Fruit fly (Drosophila melanogaster) whole organism, embryonic: ENCODE data around the gene UQCR-Q.

Experiments
- Ada2b ChIP-seq: fragments of 200-800 bp; sonication (Bioruptor generic); IDR thresholded peaks from 2 replicates; pipeline ENCODE4 v1.3.6; 2022; ENCODE audit warnings: missing biosample characterization, missing genetic modification characterization
- Bgb ChIP-seq: fragments of 200-800 bp; sonication (Bioruptor generic); IDR thresholded peaks from 2 replicates; pipeline ENCODE4 v1.3.6; 2022; ENCODE audit warnings: missing biosample characterization, missing genetic modification characterization; ENCODE audit not compliant: partially characterized antibody
- BtbVII ChIP-seq: fragments of 200-800 bp; sonication (Bioruptor generic); optimal IDR thresholded peaks from 3 replicates; lab custom pipeline; 2017; ENCODE audit warnings: missing biosample characterization, mild to moderate bottlenecking, missing genetic modification characterization
- CG10209 ChIP-seq: fragments of 200-800 bp; sonication (Bioruptor generic); optimal IDR thresholded peaks from 3 replicates; lab custom pipeline; 2017; ENCODE audit warnings: missing biosample characterization, mild to moderate bottlenecking, missing genetic modification characterization, missing genetic modification reagents
- CG11093 ChIP-seq: fragments of 200-800 bp; sonication (Bioruptor generic); IDR thresholded peaks from 3 replicates; pipeline ENCODE4 v1.3.6; 2022; ENCODE audit warnings: missing biosample characterization, missing genetic modification characterization
- CG11504 ChIP-seq: fragments of 200-800 bp; sonication (Bioruptor generic); optimal IDR thresholded peaks from 3 replicates; lab custom pipeline; 2019; ENCODE audit warnings: missing biosample characterization, mild to moderate bottlenecking, missing genetic modification characterization, moderate library complexity
- CG13296 ChIP-seq: fragments of 200-800 bp; sonication (Bioruptor generic); optimal IDR thresholded peaks from 3 replicates; lab custom pipeline; 2018; ENCODE audit warnings: missing biosample characterization, mild to moderate bottlenecking, missing genetic modification characterization
- CG14441 ChIP-seq: fragments of 200-800 bp; sonication (Bioruptor generic); IDR thresholded peaks from 2 replicates; pipeline ENCODE4 v1.3.6; 2022; ENCODE audit warnings: missing biosample characterization, missing genetic modification characterization
- CG18619 ChIP-seq: fragments of 200-800 bp; sonication (Bioruptor generic); optimal IDR thresholded peaks from 3 replicates; lab custom pipeline; 2017; ENCODE audit warnings: missing biosample characterization, mild to moderate bottlenecking, missing genetic modification characterization
- CG2199 ChIP-seq: fragments of 200-800 bp; sonication (Bioruptor generic); IDR thresholded peaks from 3 replicates; pipeline ENCODE4 v1.3.6; 2022; ENCODE audit warnings: missing biosample characterization, missing genetic modification characterization
- CG32772 ChIP-seq: fragments of 200-800 bp; sonication (Bioruptor generic); IDR thresholded peaks from 2 replicates; pipeline ENCODE4 v1.3.6; 2022; ENCODE audit warnings: missing biosample characterization, missing genetic modification characterization
- CG3726 ChIP-seq: fragments of 200-800 bp; sonication (Bioruptor generic); IDR thresholded peaks from 3 replicates; pipeline ENCODE4, ENCODE4 v1.3.6; 2022; ENCODE audit warnings: missing biosample characterization, missing genetic modification characterization
- CG6272 ChIP-seq: fragments of 200-800 bp; sonication (Bioruptor generic); IDR thresholded peaks from 2 replicates; pipeline ENCODE4 v1.3.6; 2022; ENCODE audit warnings: missing biosample characterization, missing genetic modification characterization
- CG7271 ChIP-seq: fragments of 200-800 bp; sonication (Bioruptor generic); optimal IDR thresholded peaks from 2 replicates; lab custom pipeline; 2018; ENCODE audit warnings: missing biosample characterization, mild to moderate bottlenecking, missing genetic modification characterization, moderate library complexity
- CG7372 ChIP-seq: fragments of 200-800 bp; sonication (Bioruptor generic); IDR thresholded peaks from 2 replicates; pipeline ENCODE4 v1.3.6; 2022; ENCODE audit warnings: missing biosample characterization, missing genetic modification characterization
- CG8281 ChIP-seq: fragments of 200-800 bp; sonication (Bioruptor generic); optimal IDR thresholded peaks from 2 replicates; lab custom pipeline; 2018; ENCODE audit warnings: missing biosample characterization, mild to moderate bottlenecking, missing genetic modification characterization, moderate library complexity
- CG8388 ChIP-seq: fragments of 200-800 bp; sonication (Bioruptor generic); optimal IDR thresholded peaks from 2 replicates; lab custom pipeline; 2019; ENCODE audit warnings: missing biosample characterization, mild to moderate bottlenecking, missing genetic modification characterization, moderate library complexity
- CG9817 ChIP-seq: fragments of 200-800 bp; sonication (Bioruptor generic); optimal IDR thresholded peaks from 2 replicates; lab custom pipeline; 2018; ENCODE audit warnings: missing biosample characterization, mild to moderate bottlenecking, missing genetic modification characterization, moderate library complexity
- CrebB ChIP-seq: fragments of 200-800 bp; sonication (Bioruptor generic); optimal IDR thresholded peaks from 3 replicates; lab custom pipeline; 2018; ENCODE audit warnings: missing biosample characterization, mild to moderate bottlenecking, missing genetic modification characterization
- Dip3 ChIP-seq: fragments of 200-800 bp; sonication (Bioruptor generic); optimal IDR thresholded peaks from 3 replicates; lab custom pipeline; 2016; ENCODE audit warnings: missing biosample characterization, missing genetic modification characterization
- Fer1 ChIP-seq: fragments of 200-800 bp; sonication (Bioruptor generic); optimal IDR thresholded peaks from 2 replicates; lab custom pipeline; 2017; ENCODE audit warnings: missing biosample characterization, mild to moderate bottlenecking, missing genetic modification characterization
- H2.0 ChIP-seq: fragments of 200-800 bp; sonication (Bioruptor generic); IDR thresholded peaks from 2 replicates; pipeline ENCODE4 v1.3.6; 2022; ENCODE audit warnings: missing biosample characterization, missing genetic modification characterization
- Hey ChIP-seq: fragments of 200-800 bp; sonication (Bioruptor generic); optimal IDR thresholded peaks from 3 replicates; lab custom pipeline; 2018; ENCODE audit warnings: missing biosample characterization, mild to moderate bottlenecking, missing genetic modification characterization
- Hr78 ChIP-seq, 2 experiments: fragments of 200-800 bp in 1 of 2; fragments of >200 bp in 1 of 2; sonication (Bioruptor generic) in 1 of 2; optimal IDR thresholded peaks; 2 replicates each; lab custom pipeline; 2017 to 2019; ENCODE audit warnings: missing biosample characterization in 2 of 2, missing genetic modification characterization in 2 of 2, mild to moderate bottlenecking in 1 of 2, moderate library complexity in 1 of 2
- Hsf ChIP-seq: fragments of 200-800 bp; sonication (Bioruptor generic); optimal IDR thresholded peaks from 3 replicates; lab custom pipeline; 2016; ENCODE audit warnings: missing biosample characterization, missing genetic modification characterization
- Lhr ChIP-seq: fragments of 200-800 bp; sonication (Bioruptor generic); optimal IDR thresholded peaks from 3 replicates; lab custom pipeline; 2017; ENCODE audit warnings: mild to moderate bottlenecking, missing biosample characterization, missing genetic modification reagents, missing genetic modification characterization
- Nf-YC ChIP-seq: fragments of 200-800 bp; optimal IDR thresholded peaks from 3 replicates; lab custom pipeline; 2019; ENCODE audit warnings: missing biosample characterization, mild to moderate bottlenecking, missing genetic modification characterization, moderate library complexity
- Opbp ChIP-seq: fragments of 200-800 bp; sonication (Bioruptor generic); IDR thresholded peaks from 3 replicates; pipeline ENCODE4 v1.3.6; 2022; ENCODE audit warnings: missing biosample characterization, missing genetic modification characterization; ENCODE audit not compliant: partially characterized antibody
- Rx ChIP-seq: fragments of 200-800 bp; sonication (Bioruptor generic); IDR thresholded peaks from 2 replicates; pipeline ENCODE4 v1.3.6; 2022; ENCODE audit warnings: missing biosample characterization, missing genetic modification characterization
- Trl ChIP-seq, 3 experiments: fragments of >200 bp in 2 of 3; fragments of 200-800 bp in 1 of 3; sonication (Bioruptor generic) in 1 of 3; optimal IDR thresholded peaks; 2 replicates in 1 of 3; 3 replicates in 2 of 3; lab custom pipeline; 2016 to 2017; ENCODE audit warnings: missing biosample characterization in 1 of 3, missing genetic modification characterization in 1 of 3
- bbx ChIP-seq: fragments of 200-800 bp; sonication (Bioruptor generic); IDR thresholded peaks from 2 replicates; pipeline ENCODE4 v1.3.6; 2022; ENCODE audit warnings: missing biosample characterization, missing genetic modification characterization; ENCODE audit not compliant: partially characterized antibody
- chinmo ChIP-seq: fragments of 200-800 bp; sonication (Bioruptor generic); IDR thresholded peaks from 4 replicates; pipeline ENCODE4 v1.3.6; 2022; ENCODE audit warnings: missing biosample characterization, missing genetic modification characterization; ENCODE audit not compliant: partially characterized antibody
- dm ChIP-seq: fragments of 200-800 bp; sonication (Bioruptor generic); optimal IDR thresholded peaks from 3 replicates; lab custom pipeline; 2016; ENCODE audit warnings: missing biosample characterization, missing genetic modification characterization
- en ChIP-seq: fragments of 200-800 bp; sonication (Bioruptor generic); optimal IDR thresholded peaks from 2 replicates; lab custom pipeline; 2016; ENCODE audit warnings: missing biosample characterization, missing genetic modification characterization
- exex ChIP-seq: fragments of 200-800 bp; sonication (Bioruptor generic); optimal IDR thresholded peaks from 4 replicates; lab custom pipeline; 2018; ENCODE audit warnings: missing biosample characterization, mild to moderate bottlenecking, missing genetic modification characterization, moderate library complexity
- fu2 ChIP-seq: fragments of 200-800 bp; sonication (Bioruptor generic); optimal IDR thresholded peaks from 2 replicates; lab custom pipeline; 2016; ENCODE audit warnings: missing biosample characterization, missing genetic modification characterization
- her ChIP-seq: fragments of 200-800 bp; sonication (Bioruptor generic); optimal IDR thresholded peaks from 2 replicates; lab custom pipeline; 2016; ENCODE audit warnings: missing biosample characterization, missing genetic modification characterization
- hth ChIP-seq: fragments of >200 bp; optimal IDR thresholded peaks from 2 replicates; lab custom pipeline; 2017; ENCODE audit warnings: inconsistent platforms
- jing ChIP-seq: fragments of 200-800 bp; sonication (Bioruptor generic); optimal IDR thresholded peaks from 2 replicates; lab custom pipeline; 2018; ENCODE audit warnings: missing biosample characterization, mild to moderate bottlenecking, missing genetic modification characterization
- lilli ChIP-seq: fragments of 200-800 bp; sonication (Bioruptor generic); optimal IDR thresholded peaks from 3 replicates; lab custom pipeline; 2016; ENCODE audit warnings: missing biosample characterization, missing genetic modification characterization
- mirr ChIP-seq: fragments of 200-800 bp; sonication (Bioruptor generic); optimal IDR thresholded peaks from 3 replicates; lab custom pipeline; 2018; ENCODE audit warnings: missing biosample characterization, mild to moderate bottlenecking, missing genetic modification characterization
- oc ChIP-seq: fragments of 200-800 bp; sonication (Bioruptor generic); optimal IDR thresholded peaks from 2 replicates; lab custom pipeline; 2018; ENCODE audit warnings: missing biosample characterization, mild to moderate bottlenecking, missing genetic modification characterization, moderate library complexity
- phol ChIP-seq: fragments of 200-800 bp; sonication (Bioruptor generic); optimal IDR thresholded peaks from 3 replicates; lab custom pipeline; 2018; ENCODE audit warnings: missing biosample characterization, mild to moderate bottlenecking, missing genetic modification characterization, moderate library complexity
- pnt ChIP-seq: fragments of 200-800 bp; sonication (Bioruptor generic); optimal IDR thresholded peaks from 3 replicates; lab custom pipeline; 2016; ENCODE audit warnings: missing biosample characterization, missing genetic modification characterization
- pros ChIP-seq: fragments of 200-800 bp; sonication (Bioruptor generic); optimal IDR thresholded peaks from 3 replicates; lab custom pipeline; 2019; ENCODE audit warnings: missing biosample characterization, mild to moderate bottlenecking, missing genetic modification characterization, moderate library complexity
- ro ChIP-seq: fragments of 200-800 bp; sonication (Bioruptor generic); IDR thresholded peaks from 2 replicates; pipeline ENCODE4 v1.3.6; 2022; ENCODE audit warnings: missing biosample characterization, missing genetic modification characterization
- sima ChIP-seq: fragments of 200-800 bp; sonication (Bioruptor generic); optimal IDR thresholded peaks from 2 replicates; lab custom pipeline; 2016; ENCODE audit warnings: missing biosample characterization, missing genetic modification characterization
- sr ChIP-seq: fragments of 200-800 bp; sonication (Bioruptor generic); IDR thresholded peaks from 3 replicates; pipeline ENCODE4 v1.3.6; 2022; ENCODE audit warnings: missing biosample characterization, missing genetic modification characterization
- ttk ChIP-seq: fragments of 200-800 bp; sonication (Bioruptor generic); IDR thresholded peaks from 2 replicates; pipeline ENCODE4 v2.1.2; 2022; ENCODE audit warnings: missing biosample characterization, missing genetic modification characterization
- usp ChIP-seq: fragments of >200 bp; optimal IDR thresholded peaks from 2 replicates; lab custom pipeline; 2017; ENCODE audit warnings: missing biosample characterization, missing genetic modification characterization

The UQCR-Q gene

DNA sequence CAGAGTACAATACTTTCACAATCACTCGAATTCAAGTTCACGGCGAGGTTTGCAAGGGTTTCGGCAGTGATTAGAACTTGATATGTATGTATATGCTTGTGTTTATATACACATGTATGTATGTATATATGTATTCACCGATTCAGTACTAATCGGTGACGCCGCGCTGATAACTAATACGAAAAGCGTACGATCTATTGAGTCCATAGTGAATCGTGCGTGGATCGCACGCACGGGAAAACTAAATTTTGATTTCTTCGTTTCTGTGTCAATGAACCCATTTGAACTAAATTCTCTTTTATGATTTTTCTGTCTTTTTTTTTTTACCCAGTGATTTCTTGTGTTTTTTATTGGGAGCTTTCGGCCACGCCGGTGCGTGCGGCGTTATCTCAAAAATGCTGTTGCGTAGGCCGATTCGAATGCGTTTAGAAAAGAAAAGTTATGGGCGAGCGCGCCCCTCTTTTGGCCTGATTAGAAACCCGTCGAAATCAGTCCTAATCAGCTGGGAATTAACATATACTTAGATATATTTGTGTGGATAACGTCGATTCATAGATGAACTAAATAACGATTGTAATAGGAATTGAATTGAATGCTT lies 19.3 kb downstream of the UQCR-Q start (continued):
- TF ChIP-seq Lhr (GFP tag; lab: Kevin White, UChicago): no peak
- no peak for TF ChIP-seq CG13296 (GFP tag; lab: Kevin White, UChicago)
- TF ChIP-seq CG7372: no peak
- no peak for TF ChIP-seq her (GFP tag; lab: Kevin White, UChicago)
- no peak for TF ChIP-seq dm (GFP tag; lab: Kevin White, UChicago)
- TF ChIP-seq fu2 (GFP tag; lab: Kevin White, UChicago): no peak
- TF ChIP-seq H2.0 (GFP tag; lab: Robert Waterston, UW): no peak
- TF ChIP-seq BtbVII (GFP tag; lab: Kevin White, UChicago): no peak
- no peak for TF ChIP-seq ttk (GFP tag; lab: Robert Waterston, UW)
- no peak for TF ChIP-seq CG32772
- no peak for TF ChIP-seq CG6272
- no peak for TF ChIP-seq Fer1 (GFP tag; lab: Kevin White, UChicago)
- TF ChIP-seq Trl (optimal IDR thresholded peaks at IDR 0.05; lab: Kevin White, UChicago): no peak
- TF ChIP-seq Trl (GFP tag; optimal IDR thresholded peaks at IDR 0.05; lab: Kevin White, UChicago): no peak
- no peak for TF ChIP-seq Rx (GFP tag; lab: Robert Waterston, UW)
- no peak for TF ChIP-seq bbx (GFP tag; lab: Robert Waterston, UW)
- TF ChIP-seq CrebB (tag; lab: Kevin White, UChicago): no peak
- no peak for TF ChIP-seq Dip3 (GFP tag; lab: Kevin White, UChicago)
- TF ChIP-seq Ada2b: no peak
- no peak for TF ChIP-seq usp (GFP tag; lab: Kevin White, UChicago)
- TF ChIP-seq CG2199 (GFP tag; lab: Robert Waterston, UW): peak; percentile 75; the same call in 1 of the 3 replicates
- peak; percentile 1 for TF ChIP-seq pros
- no peak for TF ChIP-seq Nf-YC (tag; lab: Kevin White, UChicago)
- no peak for TF ChIP-seq hth (lab: Kevin White, UChicago)
- peak; percentile 46 for TF ChIP-seq exex (tag; lab: Kevin White, UChicago)
- TF ChIP-seq Opbp (GFP tag; lab: Robert Waterston, UW): no peak
- no peak for TF ChIP-seq CG7271
- TF ChIP-seq ro (GFP tag; lab: Robert Waterston, UW): no peak
- no peak for TF ChIP-seq phol (tag; lab: Kevin White, UChicago)
- TF ChIP-seq CG11093 (GFP tag; lab: Robert Waterston, UW): no peak
- no peak for TF ChIP-seq CG10209 (GFP tag; lab: Kevin White, UChicago)
- TF ChIP-seq CG11504 (tag; lab: Kevin White, UChicago): no peak
- peak; percentile 19 for TF ChIP-seq oc (tag; lab: Kevin White, UChicago)
- TF ChIP-seq mirr (GFP tag; lab: Kevin White, UChicago): no peak
- no peak for TF ChIP-seq CG3726 (GFP tag; lab: Robert Waterston, UW)
- TF ChIP-seq en (GFP tag; lab: Kevin White, UChicago): no peak
- no peak for TF ChIP-seq Hsf
- no peak for TF ChIP-seq pnt (GFP tag; lab: Kevin White, UChicago)
- peak; percentile 91 for TF ChIP-seq sr
- no peak for TF ChIP-seq CG14441 (GFP tag; lab: Robert Waterston, UW)
- no peak for TF ChIP-seq CG8281 (tag; lab: Kevin White, UChicago)
- TF ChIP-seq lilli (GFP tag; lab: Kevin White, UChicago): no peak
- no peak for TF ChIP-seq CG8388
- no peak; the same call in 1 of the 2 replicates for TF ChIP-seq Bgb (GFP tag; lab: Robert Waterston, UW)
- no peak for TF ChIP-seq Hey
- TF ChIP-seq jing (GFP tag; lab: Kevin White, UChicago): no peak
- peak in 1 of 2 experiments; percentile 7 for TF ChIP-seq Hr78 (GFP tag; optimal IDR thresholded peaks at IDR 0.05; lab: Kevin White, UChicago)
- TF ChIP-seq sima: no peak
- TF ChIP-seq chinmo: peak; percentile 68; the same call in 1 of the 4 replicates
- no peak for TF ChIP-seq CG18619 (GFP tag; lab: Kevin White, UChicago)
- TF ChIP-seq CG9817: no peak
